Worm (Caenorhabditis elegans) whole organism, young adult: Measurements from ENCODE around the gene spin-4.

Experiments
- B0019.2 ChIP-seq: fragments of 200-800 bp; sonication (Bioruptor generic); conservative IDR thresholded peaks from 2 replicates; pipeline ENCODE4 v1.3.6; 2022; ENCODE audit warnings: missing genetic modification reagents, missing genetic modification characterization, missing compliant biosample characterization
- F33H1.4 ChIP-seq: fragments of 200-800 bp; sonication (Bioruptor generic); IDR thresholded peaks from 2 replicates; pipeline ENCODE4 v1.3.6; 2022; ENCODE audit warnings: missing genetic modification reagents, missing genetic modification characterization, missing compliant biosample characterization
- F49E8.2 ChIP-seq: sonication (generic microtip); optimal IDR thresholded peaks from 3 replicates; lab custom pipeline; 2017; ENCODE audit warnings: missing genetic modification characterization, mild to moderate bottlenecking, missing compliant biosample characterization, antibody characterized with exemption, moderate library complexity; ENCODE audit not compliant: insufficient read depth
- F52B5.7 ChIP-seq: sonication (generic microtip); optimal IDR thresholded peaks from 2 replicates; lab custom pipeline; 2016; ENCODE audit warnings: mild to moderate bottlenecking, missing genetic modification characterization, missing compliant biosample characterization
- K11D2.4 ChIP-seq: fragments of 200-800 bp; sonication (Bioruptor generic); IDR thresholded peaks from 2 replicates; pipeline ENCODE4 v1.3.6; 2022; ENCODE audit warnings: missing genetic modification reagents, missing genetic modification characterization, missing compliant biosample characterization
- K12H6.12 ChIP-seq: fragments of 200-800 bp; sonication (Bioruptor generic); optimal IDR thresholded peaks from 2 replicates; lab custom pipeline; 2018; ENCODE audit warnings: mild to moderate bottlenecking, missing genetic modification characterization, missing compliant biosample characterization
- Y53F4B.3 ChIP-seq: fragments of 200-800 bp; sonication (Bioruptor generic); IDR thresholded peaks from 2 replicates; pipeline ENCODE4 v1.3.6; 2022; ENCODE audit warnings: missing genetic modification reagents, missing genetic modification characterization, missing compliant biosample characterization
- ama-1 ChIP-seq, 3 experiments: fragments of 150-350 bp in 1 of 3; sonication (generic microtip) in 2 of 3; optimal IDR thresholded peaks; 2 replicates each; lab custom pipeline; 2014 to 2018; ENCODE audit warnings: missing biosample characterization in 2 of 3, missing genetic modification characterization in 2 of 3, missing genetic modification reagents in 2 of 3
- atf-7 ChIP-seq: sonication (generic microtip); optimal IDR thresholded peaks from 2 replicates; lab custom pipeline; 2017; ENCODE audit warnings: mild to moderate bottlenecking, missing genetic modification characterization, missing compliant biosample characterization
- bed-1 ChIP-seq: fragments of 200-800 bp; sonication (Bioruptor generic); IDR thresholded peaks from 2 replicates; pipeline ENCODE4 v1.3.6; 2022; ENCODE audit warnings: missing genetic modification reagents, missing genetic modification characterization, missing compliant biosample characterization
- ccch-3 ChIP-seq: fragments of 200-800 bp; sonication (Bioruptor generic); optimal IDR thresholded peaks from 2 replicates; lab custom pipeline; 2018; ENCODE audit warnings: mild to moderate bottlenecking, missing genetic modification characterization, missing compliant biosample characterization
- cebp-1 ChIP-seq, 2 experiments: fragments of 200-800 bp in 1 of 2; sonication (Bioruptor generic) in 1 of 2; sonication (generic microtip) in 1 of 2; IDR thresholded peaks in 1 of 2; optimal IDR thresholded peaks in 1 of 2; 2 replicates each; pipeline versions ENCODE4 v1.3.6 to Lab custom; 2017 to 2022; ENCODE audit warnings: missing compliant biosample characterization in 2 of 2, missing genetic modification characterization in 2 of 2, mild to moderate bottlenecking in 1 of 2, missing genetic modification reagents in 1 of 2, moderate library complexity in 1 of 2
- ceh-100 ChIP-seq: fragments of 200-800 bp; sonication (Bioruptor generic); IDR thresholded peaks from 2 replicates; pipeline ENCODE4 v1.3.6; 2022; ENCODE audit warnings: missing genetic modification reagents, missing genetic modification characterization, missing compliant biosample characterization
- ceh-27 ChIP-seq: fragments of 200-800 bp; sonication (Bioruptor generic); optimal IDR thresholded peaks from 2 replicates; lab custom pipeline; 2018; ENCODE audit warnings: mild to moderate bottlenecking, missing genetic modification characterization, moderate library complexity, missing compliant biosample characterization
- ceh-58 ChIP-seq: fragments of 200-800 bp; sonication (Bioruptor generic); IDR thresholded peaks from 2 replicates; pipeline ENCODE4 v1.3.6; 2022; ENCODE audit warnings: missing genetic modification characterization, missing compliant biosample characterization
- dox-1 ChIP-seq: fragments of 200-800 bp; sonication (Bioruptor generic); IDR thresholded peaks from 2 replicates; pipeline ENCODE4 v1.3.6; 2022; ENCODE audit warnings: missing genetic modification reagents, missing genetic modification characterization, missing compliant biosample characterization
- dpl-1 ChIP-seq: fragments of 150-350 bp; optimal IDR thresholded peaks from 2 replicates; lab custom pipeline; 2014; ENCODE audit warnings: missing biosample characterization, missing genetic modification reagents, missing genetic modification characterization
- him-1 ChIP-seq: sonication (generic microtip); optimal IDR thresholded peaks from 2 replicates; lab custom pipeline; 2016; ENCODE audit warnings: missing genotype, missing genetic modification reagents, missing genetic modification characterization, missing compliant biosample characterization
- hlh-12 ChIP-seq: sonication (generic microtip); optimal IDR thresholded peaks from 2 replicates; lab custom pipeline; 2016; ENCODE audit warnings: missing genetic modification characterization, missing compliant biosample characterization
- hmg-20 ChIP-seq: fragments of 200-800 bp; sonication (Bioruptor generic); IDR thresholded peaks from 2 replicates; pipeline ENCODE4 v1.3.6; 2022; ENCODE audit warnings: missing genetic modification reagents, missing genetic modification characterization, missing compliant biosample characterization
- lin-35 ChIP-seq, 3 experiments: fragments of 150-350 bp in 2 of 3; sonication (generic microtip) in 1 of 3; optimal IDR thresholded peaks; 2 replicates each; lab custom pipeline; 2014 to 2018; ENCODE audit warnings: missing biosample characterization in 3 of 3, missing genetic modification characterization in 3 of 3, missing genetic modification reagents in 3 of 3
- lin-40 ChIP-seq: sonication (generic microtip); optimal IDR thresholded peaks from 2 replicates; lab custom pipeline; 2016; ENCODE audit warnings: missing genetic modification characterization, mild to moderate bottlenecking, missing compliant biosample characterization, missing genotype, missing genetic modification reagents
- lin-54 ChIP-seq: fragments of 200-800 bp; sonication (Bioruptor generic); optimal IDR thresholded peaks from 2 replicates; lab custom pipeline; 2018; ENCODE audit warnings: mild to moderate bottlenecking, missing genetic modification characterization, missing compliant biosample characterization
- lsl-1 ChIP-seq: fragments of 200-800 bp; sonication (Bioruptor generic); optimal IDR thresholded peaks from 2 replicates; lab custom pipeline; 2018; ENCODE audit warnings: mild to moderate bottlenecking, missing genetic modification characterization, moderate library complexity, missing compliant biosample characterization
- lsy-27 ChIP-seq: sonication (generic microtip); optimal IDR thresholded peaks from 2 replicates; lab custom pipeline; 2017; ENCODE audit warnings: missing genetic modification characterization, mild to moderate bottlenecking, missing compliant biosample characterization, antibody characterized with exemption, missing genotype, borderline replicate concordance; ENCODE audit not compliant: insufficient read depth
- madf-3 ChIP-seq: fragments of 200-800 bp; sonication (Bioruptor generic); IDR thresholded peaks from 2 replicates; pipeline ENCODE4 v1.3.6; 2022; ENCODE audit warnings: missing genetic modification reagents, missing genetic modification characterization, missing compliant biosample characterization
- madf-8 ChIP-seq: fragments of 200-800 bp; sonication (Bioruptor generic); conservative IDR thresholded peaks from 2 replicates; pipeline ENCODE4 v1.3.6; 2022; ENCODE audit warnings: missing genetic modification reagents, missing genetic modification characterization, missing compliant biosample characterization
- mcd-1 ChIP-seq: fragments of 200-800 bp; sonication (Bioruptor generic); IDR thresholded peaks from 2 replicates; pipeline ENCODE4 v1.3.6; 2022; ENCODE audit warnings: missing genetic modification reagents, missing genetic modification characterization, missing compliant biosample characterization
- repo-1 ChIP-seq: sonication (generic microtip); optimal IDR thresholded peaks from 2 replicates; lab custom pipeline; 2017; ENCODE audit warnings: mild to moderate bottlenecking, missing genetic modification characterization, missing compliant biosample characterization
- rpc-1 ChIP-seq, 2 experiments: fragments of 150-350 bp in 1 of 2; sonication (generic microtip) in 1 of 2; optimal IDR thresholded peaks; 2 replicates each; lab custom pipeline; 2014 to 2018; ENCODE audit warnings: missing biosample characterization in 1 of 2, missing genetic modification characterization in 1 of 2, missing genetic modification reagents in 1 of 2, missing genotype in 1 of 2
- sdz-38 ChIP-seq: sonication (generic microtip); optimal IDR thresholded peaks from 2 replicates; lab custom pipeline; 2016; ENCODE audit warnings: missing genotype, missing genetic modification characterization, missing compliant biosample characterization
- sea-2 ChIP-seq: fragments of 200-800 bp; sonication (Bioruptor generic); IDR thresholded peaks from 2 replicates; pipeline ENCODE4 v1.3.6; 2022; ENCODE audit warnings: missing genetic modification characterization, missing compliant biosample characterization
- snpc-1.1 ChIP-seq: sonication (generic microtip); optimal IDR thresholded peaks from 2 replicates; lab custom pipeline; 2017; ENCODE audit warnings: missing genetic modification characterization, mild to moderate bottlenecking, missing compliant biosample characterization, antibody characterized with exemption, moderate library complexity, missing genotype, missing genetic modification reagents; ENCODE audit not compliant: insufficient read depth
- somi-1 ChIP-seq: fragments of 200-800 bp; sonication (Bioruptor generic); optimal IDR thresholded peaks from 2 replicates; lab custom pipeline; 2018; ENCODE audit warnings: mild to moderate bottlenecking, missing genetic modification characterization, missing compliant biosample characterization
- tbx-9 ChIP-seq: sonication (generic microtip); optimal IDR thresholded peaks from 2 replicates; lab custom pipeline; 2016; ENCODE audit warnings: borderline replicate concordance, missing genetic modification characterization, inconsistent platforms, missing compliant biosample characterization
- tlf-1 ChIP-seq: fragments of 200-800 bp; sonication (Bioruptor generic); optimal IDR thresholded peaks from 2 replicates; lab custom pipeline; 2018; ENCODE audit warnings: mild to moderate bottlenecking, missing genetic modification characterization, missing compliant biosample characterization
- unc-130 ChIP-seq: sonication (generic microtip); optimal IDR thresholded peaks from 2 replicates; lab custom pipeline; 2016; ENCODE audit warnings: missing genetic modification reagents, missing genetic modification characterization, missing compliant biosample characterization
- unc-62 ChIP-seq: fragments of 150-350 bp; optimal IDR thresholded peaks from 2 replicates; lab custom pipeline; 2014; ENCODE audit warnings: missing biosample characterization, missing genetic modification reagents, missing genetic modification characterization
- zim-3 ChIP-seq: sonication (generic microtip); optimal IDR thresholded peaks from 2 replicates; lab custom pipeline; 2017; ENCODE audit warnings: mild to moderate bottlenecking, missing genetic modification characterization, moderate library complexity, missing compliant biosample characterization
- ztf-25 ChIP-seq: fragments of 200-800 bp; sonication (Bioruptor generic); IDR thresholded peaks from 2 replicates; pipeline ENCODE4 v1.3.6; 2022; ENCODE audit warnings: missing genetic modification reagents, missing genetic modification characterization, missing compliant biosample characterization
- ztf-26 ChIP-seq: sonication (generic microtip); optimal IDR thresholded peaks from 2 replicates; lab custom pipeline; 2017; ENCODE audit warnings: missing genetic modification characterization, missing compliant biosample characterization
- ztf-3 ChIP-seq: fragments of 200-800 bp; sonication (Bioruptor generic); optimal IDR thresholded peaks from 2 replicates; lab custom pipeline; 2018; ENCODE audit warnings: mild to moderate bottlenecking, missing genetic modification characterization, missing compliant biosample characterization

The spin-4 gene

DNA sequence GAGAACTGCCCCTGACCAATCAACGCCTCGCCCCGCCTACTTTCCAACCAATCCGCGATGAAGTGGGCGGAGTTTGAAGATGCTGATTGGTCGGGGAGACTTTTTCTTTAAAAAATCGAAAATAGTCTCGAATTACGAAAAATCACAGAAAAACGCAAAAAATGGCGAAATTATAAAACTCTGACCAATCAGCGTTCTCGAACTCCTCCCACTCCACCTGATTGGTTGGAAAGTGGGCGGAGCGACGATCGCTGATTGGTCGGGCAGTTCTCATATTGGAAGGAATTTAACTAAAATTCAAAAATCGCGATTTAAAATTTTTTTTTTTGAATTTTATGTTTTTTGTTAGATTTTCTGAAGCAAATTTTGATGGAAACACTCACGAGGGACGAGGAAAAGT lies 15.1 kb downstream of the spin-4 start:
- TF ChIP-seq sea-2 (GFP tag; lab: Robert Waterston, UW) (no peak), F49E8.2 (tag; lab: Kevin White, UChicago) (no peak), F52B5.7 (tag; lab: Kevin White, UChicago) (no peak), repo-1 (no peak), snpc-1.1 (no peak), ceh-27 (GFP tag; lab: Kevin White, UChicago) (no peak), unc-130 (GFP tag; lab: Kevin White, UChicago) (no peak), atf-7 (tag; lab: Kevin White, UChicago) (no peak), Y53F4B.3 (GFP tag; lab: Robert Waterston, UW) (no peak), hmg-20 (GFP tag; lab: Robert Waterston, UW) (no peak), tbx-9 (no peak), ceh-58 (GFP tag; lab: Robert Waterston, UW) (no peak)

DNA sequence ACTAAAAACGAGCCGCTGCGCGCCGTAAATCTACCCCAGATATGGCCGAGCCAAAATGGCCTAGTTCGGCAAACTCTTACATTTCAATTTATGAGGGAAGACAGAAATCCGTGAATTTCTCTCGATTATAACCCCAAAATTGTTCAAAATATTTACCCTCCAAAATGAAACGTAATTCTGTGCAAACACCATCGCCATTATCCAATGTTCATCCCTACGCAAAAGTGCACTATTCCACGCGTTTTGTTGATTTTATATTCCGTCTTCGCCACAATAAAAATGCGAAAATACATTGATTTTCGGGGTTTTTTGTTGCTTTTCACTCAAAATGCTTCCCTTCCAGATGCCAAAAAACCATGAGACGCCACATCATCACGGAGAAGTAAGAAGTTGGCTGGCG lies 23.1 kb downstream of the spin-4 start, which contains the start of gene hut-1:
TSS of gene hut-1 (plus strand) at position 344 of the 400 bp plus-strand sequence.
- TF ChIP-seq lin-35 (GFP tag; optimal IDR thresholded peaks at IDR 0.05; lab: Kevin White, UChicago) (peak in 1 of 3 experiments; percentile 12), dpl-1 (GFP tag; lab: Kevin White, UChicago) (peak; percentile 9), lin-54 (GFP tag; lab: Kevin White, UChicago) (peak; percentile 14), rpc-1 (optimal IDR thresholded peaks at IDR 0.05; lab: Kevin White, UChicago) (no peak), rpc-1 (tag; optimal IDR thresholded peaks at IDR 0.05; lab: Kevin White, UChicago) (no peak), dox-1 (GFP tag; lab: Robert Waterston, UW) (no peak), ceh-27 (GFP tag; lab: Kevin White, UChicago) (peak; percentile 24), mcd-1 (GFP tag; lab: Robert Waterston, UW) (0 out of 2 replicates have a peak, but pooled peaks have one; percentile 6), ama-1 (optimal IDR thresholded peaks at IDR 0.05; lab: Kevin White, UChicago) (no peak), ama-1 (GFP tag; optimal IDR thresholded peaks at IDR 0.05; lab: Kevin White, UChicago) (no peak), F52B5.7 (tag; lab: Kevin White, UChicago) (no peak), somi-1 (GFP tag; lab: Kevin White, UChicago) (no peak), cebp-1 (GFP tag; IDR thresholded peaks at IDR 0.05; lab: Robert Waterston, UW) (no peak), cebp-1 (tag; optimal IDR thresholded peaks at IDR 0.05; lab: Kevin White, UChicago) (peak; percentile 26)

DNA sequence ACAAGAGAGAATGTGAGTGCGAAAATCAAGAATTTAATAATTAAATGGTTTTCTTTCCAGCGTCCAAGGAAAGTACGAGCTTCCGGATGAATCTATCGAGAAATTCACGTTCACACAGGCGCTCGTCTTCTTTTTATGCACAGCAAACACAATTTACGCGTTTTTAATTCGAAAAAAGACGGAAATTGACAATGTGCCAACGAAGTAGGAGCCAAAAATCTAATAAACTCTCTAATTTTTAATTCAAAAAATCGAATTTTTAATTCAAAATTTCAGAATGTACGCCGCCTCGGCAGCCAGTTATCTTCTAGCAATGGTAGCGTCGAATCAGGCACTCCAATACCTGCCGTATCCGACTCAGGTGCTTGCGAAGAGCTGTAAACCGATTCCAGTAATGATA lies 23.6 kb downstream of the spin-4 start:
- TF ChIP-seq lsl-1 (GFP tag; lab: Kevin White, UChicago) (no peak), ccch-3 (GFP tag; lab: Kevin White, UChicago) (no peak), bed-1 (GFP tag; lab: Robert Waterston, UW) (no peak), mcd-1 (GFP tag; lab: Robert Waterston, UW) (no peak), unc-62 (GFP tag; lab: Kevin White, UChicago) (no peak), B0019.2 (GFP tag; lab: Robert Waterston, UW) (no peak)

DNA sequence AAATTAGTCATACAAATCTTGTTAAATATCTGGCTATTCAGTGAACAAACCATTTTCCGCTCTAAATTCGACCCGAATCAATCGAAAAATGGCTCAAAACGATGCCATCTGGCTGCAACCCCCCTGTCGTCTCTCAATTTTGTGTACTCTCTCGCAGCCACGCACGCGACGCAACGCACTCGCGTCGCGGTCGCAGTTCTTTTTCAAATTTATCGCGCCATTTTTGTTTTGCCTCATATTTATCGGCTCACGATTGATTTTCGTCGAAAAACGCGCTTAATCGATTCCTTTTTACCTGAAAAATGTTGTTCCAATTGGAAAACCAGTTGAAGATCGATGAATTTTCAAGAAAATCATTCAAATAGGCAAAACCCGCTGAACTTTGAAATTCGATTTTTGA lies 25.7 kb downstream of the spin-4 start:
- peak; percentile 98 for TF ChIP-seq madf-3
- TF ChIP-seq tlf-1 (GFP tag; lab: Kevin White, UChicago): no peak
- no peak for TF ChIP-seq sdz-38 (tag; lab: Kevin White, UChicago)
- TF ChIP-seq ztf-25 (GFP tag; lab: Robert Waterston, UW): no peak
- TF ChIP-seq ztf-26 (tag; lab: Kevin White, UChicago): no peak
- TF ChIP-seq ccch-3 (GFP tag; lab: Kevin White, UChicago): no peak
- TF ChIP-seq K12H6.12 (tag; lab: Kevin White, UChicago): no peak
- no peak for TF ChIP-seq hlh-12 (tag; lab: Kevin White, UChicago)
- no peak for TF ChIP-seq zim-3 (tag; lab: Kevin White, UChicago)
- no peak for TF ChIP-seq ceh-100 (GFP tag; lab: Robert Waterston, UW)
- no peak for TF ChIP-seq K11D2.4 (GFP tag; lab: Robert Waterston, UW)
- TF ChIP-seq lin-40 (tag; lab: Kevin White, UChicago): no peak
- TF ChIP-seq ztf-3 (GFP tag; lab: Kevin White, UChicago): no peak
- peak; percentile 32 for TF ChIP-seq lsl-1 (GFP tag; lab: Kevin White, UChicago)
- no peak for TF ChIP-seq lsy-27 (tag; lab: Kevin White, UChicago)
- TF ChIP-seq bed-1 (GFP tag; lab: Robert Waterston, UW): no peak
- TF ChIP-seq F33H1.4 (GFP tag; lab: Robert Waterston, UW): no peak
- peak; percentile 40 for TF ChIP-seq him-1 (tag; lab: Kevin White, UChicago)
- TF ChIP-seq madf-8 (GFP tag; lab: Robert Waterston, UW): no peak
